Worm (Caenorhabditis elegans) whole organism, late embryonic: ENCODE results near the gene D2096.5.

Experiments
- C08G9.2 ChIP-seq: sonication (generic microtip); optimal IDR thresholded peaks from 2 replicates; lab custom pipeline; 2016; ENCODE audit warnings: mild to moderate bottlenecking, missing genetic modification characterization, moderate library complexity, missing compliant biosample characterization
- C38D4.7 ChIP-seq: fragments of 200-800 bp; sonication (Bioruptor generic); optimal IDR thresholded peaks from 2 replicates; lab custom pipeline; 2018; ENCODE audit warnings: mild to moderate bottlenecking, missing genetic modification characterization, moderate library complexity, missing compliant biosample characterization
- F13H6.1 ChIP-seq: sonication (generic microtip); optimal IDR thresholded peaks from 2 replicates; lab custom pipeline; 2016; ENCODE audit warnings: missing genetic modification characterization, missing compliant biosample characterization
- K09A11.1 ChIP-seq: sonication (generic microtip); optimal IDR thresholded peaks from 2 replicates; lab custom pipeline; 2017; ENCODE audit warnings: antibody characterized with exemption, mild to moderate bottlenecking, missing genetic modification characterization, missing compliant biosample characterization; ENCODE audit not compliant: insufficient read depth
- Y22D7AL.16 ChIP-seq: sonication (generic microtip); optimal IDR thresholded peaks from 2 replicates; lab custom pipeline; 2016; ENCODE audit warnings: missing genetic modification characterization, missing compliant biosample characterization
- ceh-14 ChIP-seq: sonication (generic microtip); optimal IDR thresholded peaks from 2 replicates; lab custom pipeline; 2016; ENCODE audit warnings: missing genotype, missing genetic modification characterization, missing compliant biosample characterization
- ceh-18 ChIP-seq: sonication (generic microtip); optimal IDR thresholded peaks from 2 replicates; lab custom pipeline; 2016; ENCODE audit warnings: missing genetic modification characterization, missing compliant biosample characterization
- ceh-2 ChIP-seq: sonication (generic microtip); optimal IDR thresholded peaks from 2 replicates; lab custom pipeline; 2016; ENCODE audit warnings: missing genotype, missing genetic modification characterization, missing compliant biosample characterization
- ceh-24 ChIP-seq: sonication (generic microtip); optimal IDR thresholded peaks from 2 replicates; lab custom pipeline; 2016; ENCODE audit warnings: mild to moderate bottlenecking, missing genetic modification characterization, missing compliant biosample characterization
- ceh-31 ChIP-seq: sonication (generic microtip); optimal IDR thresholded peaks from 2 replicates; lab custom pipeline; 2016; ENCODE audit warnings: missing genetic modification characterization, missing compliant biosample characterization
- ceh-45 ChIP-seq: fragments of 200-800 bp; sonication (Bioruptor generic); IDR thresholded peaks from 2 replicates; pipeline ENCODE4 v1.3.6; 2022; ENCODE audit warnings: missing genetic modification reagents, missing genetic modification characterization, missing compliant biosample characterization
- ceh-48 ChIP-seq: sonication (generic microtip); optimal IDR thresholded peaks from 2 replicates; lab custom pipeline; 2016; ENCODE audit warnings: missing genetic modification characterization, inconsistent platforms, missing compliant biosample characterization
- ceh-6 ChIP-seq: fragments of 200-800 bp; sonication (Bioruptor generic); optimal IDR thresholded peaks from 2 replicates; lab custom pipeline; 2018; ENCODE audit warnings: mild to moderate bottlenecking, missing genetic modification characterization, missing compliant biosample characterization
- ceh-9 ChIP-seq: sonication (generic microtip); optimal IDR thresholded peaks from 2 replicates; lab custom pipeline; 2016; ENCODE audit warnings: mild to moderate bottlenecking, missing genetic modification characterization, inconsistent platforms, missing compliant biosample characterization
- che-1 ChIP-seq: sonication (generic microtip); optimal IDR thresholded peaks from 2 replicates; lab custom pipeline; 2016; ENCODE audit warnings: mild to moderate bottlenecking, missing genetic modification characterization, missing compliant biosample characterization
- dmd-4 ChIP-seq: sonication (generic microtip); optimal IDR thresholded peaks from 2 replicates; lab custom pipeline; 2016; ENCODE audit warnings: borderline replicate concordance, missing genetic modification characterization, missing compliant biosample characterization
- elt-4 ChIP-seq: sonication (generic microtip); optimal IDR thresholded peaks from 2 replicates; lab custom pipeline; 2016; ENCODE audit warnings: missing genetic modification characterization, missing compliant biosample characterization
- eyg-1 ChIP-seq: sonication (generic microtip); optimal IDR thresholded peaks from 2 replicates; lab custom pipeline; 2016; ENCODE audit warnings: missing genotype, missing genetic modification characterization, missing compliant biosample characterization
- fax-1 ChIP-seq: sonication (generic microtip); optimal IDR thresholded peaks from 2 replicates; lab custom pipeline; 2016; ENCODE audit warnings: missing genotype, missing genetic modification characterization, missing compliant biosample characterization
- fkh-10 ChIP-seq: fragments of 150-350 bp; optimal IDR thresholded peaks from 2 replicates; lab custom pipeline; 2014; ENCODE audit warnings: missing biosample characterization, missing genetic modification reagents, missing genetic modification characterization
- hlh-6 ChIP-seq: sonication (generic microtip); optimal IDR thresholded peaks from 2 replicates; lab custom pipeline; 2016; ENCODE audit warnings: missing genotype, missing genetic modification characterization, missing compliant biosample characterization
- lim-6 ChIP-seq: sonication (generic microtip); optimal IDR thresholded peaks from 2 replicates; lab custom pipeline; 2016; ENCODE audit warnings: missing genetic modification characterization, missing compliant biosample characterization
- lin-11 ChIP-seq: fragments of 200-800 bp; sonication (Bioruptor generic); optimal IDR thresholded peaks from 2 replicates; lab custom pipeline; 2018; ENCODE audit warnings: mild to moderate bottlenecking, missing genetic modification characterization, missing compliant biosample characterization
- madf-2 ChIP-seq: sonication (generic microtip); optimal IDR thresholded peaks from 2 replicates; lab custom pipeline; 2017; ENCODE audit warnings: missing genetic modification characterization, missing compliant biosample characterization
- mec-3 ChIP-seq: sonication (generic microtip); optimal IDR thresholded peaks from 2 replicates; lab custom pipeline; 2016; ENCODE audit warnings: borderline replicate concordance, missing genetic modification characterization, missing compliant biosample characterization
- nfya-1 ChIP-seq: sonication (generic microtip); optimal IDR thresholded peaks from 2 replicates; lab custom pipeline; 2017; ENCODE audit warnings: missing genetic modification characterization, mild to moderate bottlenecking, missing compliant biosample characterization, antibody characterized with exemption, moderate library complexity
- nhr-11 ChIP-seq: fragments of 150-350 bp; optimal IDR thresholded peaks from 2 replicates; lab custom pipeline; 2014; ENCODE audit warnings: missing biosample characterization, missing genetic modification characterization
- nhr-232 ChIP-seq: sonication (generic microtip); optimal IDR thresholded peaks from 2 replicates; lab custom pipeline; 2016; ENCODE audit warnings: missing genetic modification characterization, missing compliant biosample characterization
- odd-2 ChIP-seq: sonication (generic microtip); optimal IDR thresholded peaks from 2 replicates; lab custom pipeline; 2017; ENCODE audit warnings: antibody characterized with exemption, mild to moderate bottlenecking, missing genetic modification characterization, missing compliant biosample characterization
- pat-9 ChIP-seq: fragments of 200-800 bp; sonication (Bioruptor generic); optimal IDR thresholded peaks from 2 replicates; lab custom pipeline; 2018; ENCODE audit warnings: mild to moderate bottlenecking, missing genetic modification characterization, moderate library complexity, missing compliant biosample characterization
- pax-1 ChIP-seq: fragments of 150-350 bp; optimal IDR thresholded peaks from 2 replicates; lab custom pipeline; 2014; ENCODE audit warnings: missing biosample characterization, missing genetic modification characterization
- pha-2 ChIP-seq: sonication (generic microtip); optimal IDR thresholded peaks from 2 replicates; lab custom pipeline; 2017; ENCODE audit warnings: mild to moderate bottlenecking, missing genetic modification characterization, missing compliant biosample characterization
- pha-4 ChIP-seq: fragments of 150-350 bp; optimal IDR thresholded peaks from 2 replicates; lab custom pipeline; 2018; ENCODE audit warnings: missing biosample characterization, missing genetic modification reagents, missing genetic modification characterization
- pros-1 ChIP-seq: fragments of 150-350 bp; optimal IDR thresholded peaks from 2 replicates; lab custom pipeline; 2014; ENCODE audit warnings: missing biosample characterization, missing genetic modification reagents, missing genetic modification characterization
- ref-2 ChIP-seq: sonication (generic microtip); optimal IDR thresholded peaks from 2 replicates; lab custom pipeline; 2016; ENCODE audit warnings: missing genetic modification characterization, missing compliant biosample characterization
- rnt-1 ChIP-seq: sonication (generic microtip); optimal IDR thresholded peaks from 2 replicates; lab custom pipeline; 2016; ENCODE audit warnings: missing genetic modification characterization, missing compliant biosample characterization
- sdc-2 ChIP-seq: sonication (generic microtip); optimal IDR thresholded peaks from 2 replicates; lab custom pipeline; 2016; ENCODE audit warnings: missing genotype, missing genetic modification characterization, missing compliant biosample characterization
- sox-2 ChIP-seq: fragments of 200-800 bp; sonication (Bioruptor generic); IDR thresholded peaks from 2 replicates; pipeline ENCODE4 v1.3.6; 2022; ENCODE audit warnings: missing genetic modification reagents, missing genetic modification characterization, missing compliant biosample characterization
- sox-4 ChIP-seq: sonication (generic microtip); optimal IDR thresholded peaks from 2 replicates; lab custom pipeline; 2017; ENCODE audit warnings: mild to moderate bottlenecking, missing genetic modification characterization, inconsistent platforms, missing compliant biosample characterization
- syd-9 ChIP-seq: sonication (generic microtip); optimal IDR thresholded peaks from 2 replicates; lab custom pipeline; 2016; ENCODE audit warnings: mild to moderate bottlenecking, missing genetic modification characterization, moderate library complexity, missing compliant biosample characterization
- tbx-2 ChIP-seq: sonication (generic microtip); optimal IDR thresholded peaks from 2 replicates; lab custom pipeline; 2016; ENCODE audit warnings: missing genetic modification characterization, missing compliant biosample characterization
- tbx-7 ChIP-seq: sonication (generic microtip); optimal IDR thresholded peaks from 2 replicates; lab custom pipeline; 2016; ENCODE audit warnings: missing genotype, missing genetic modification characterization, missing compliant biosample characterization
- unc-42 ChIP-seq: sonication (generic microtip); optimal IDR thresholded peaks from 2 replicates; lab custom pipeline; 2016; ENCODE audit warnings: missing genotype, missing genetic modification characterization, missing compliant biosample characterization
- unc-86 ChIP-seq: sonication (generic microtip); optimal IDR thresholded peaks from 2 replicates; lab custom pipeline; 2016; ENCODE audit warnings: missing genetic modification characterization, missing compliant biosample characterization
- zip-5 ChIP-seq: sonication (generic microtip); optimal IDR thresholded peaks from 2 replicates; lab custom pipeline; 2016; ENCODE audit warnings: missing genetic modification characterization, missing compliant biosample characterization
- ztf-16 ChIP-seq: sonication (generic microtip); optimal IDR thresholded peaks from 2 replicates; lab custom pipeline; 2017; ENCODE audit warnings: missing genetic modification characterization, missing compliant biosample characterization

D2096.5 gene

DNA sequence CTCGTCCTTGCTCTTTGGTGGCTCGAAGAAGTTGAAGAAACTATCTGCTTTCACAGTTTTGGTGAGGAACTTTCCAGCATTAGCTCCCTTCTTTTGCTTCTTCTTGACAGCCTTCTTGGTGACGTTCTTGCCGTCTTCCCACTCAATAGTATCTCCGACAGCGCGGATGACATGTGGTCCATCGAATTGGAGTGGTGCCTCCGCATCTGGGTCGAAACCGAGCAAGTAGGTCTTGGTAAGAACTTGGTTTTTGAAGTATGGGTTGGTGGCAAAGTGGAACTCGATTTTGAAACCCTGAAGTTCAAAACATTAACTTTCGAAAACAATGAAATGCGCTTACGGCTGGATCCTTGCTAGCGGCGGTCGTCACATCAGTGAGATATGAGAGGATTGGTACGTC is 18.7 kb upstream of the D2096.5 start:
- TF ChIP-seq lin-11 (tag; lab: Kevin White, UChicago) (no peak), sox-2 (GFP tag; lab: Robert Waterston, UW) (no peak), mec-3 (tag; lab: Kevin White, UChicago) (no peak), C08G9.2 (tag; lab: Kevin White, UChicago) (no peak), che-1 (no peak), dmd-4 (tag; lab: Kevin White, UChicago) (no peak), unc-42 (tag; lab: Kevin White, UChicago) (no peak), fkh-10 (GFP tag; lab: Kevin White, UChicago) (no peak), ceh-9 (tag; lab: Kevin White, UChicago) (no peak), nfya-1 (tag; lab: Kevin White, UChicago) (no peak), Y22D7AL.16 (tag; lab: Kevin White, UChicago) (no peak), pha-4 (tag; lab: Kevin White, UChicago) (no peak), syd-9 (tag; lab: Kevin White, UChicago) (no peak), tbx-2 (no peak), sox-4 (tag; lab: Kevin White, UChicago) (no peak), hlh-6 (no peak), eyg-1 (tag; lab: Kevin White, UChicago) (no peak), pros-1 (tag; lab: Kevin White, UChicago) (no peak), tbx-7 (tag; lab: Kevin White, UChicago) (no peak), ceh-18 (tag; lab: Kevin White, UChicago) (no peak)

DNA sequence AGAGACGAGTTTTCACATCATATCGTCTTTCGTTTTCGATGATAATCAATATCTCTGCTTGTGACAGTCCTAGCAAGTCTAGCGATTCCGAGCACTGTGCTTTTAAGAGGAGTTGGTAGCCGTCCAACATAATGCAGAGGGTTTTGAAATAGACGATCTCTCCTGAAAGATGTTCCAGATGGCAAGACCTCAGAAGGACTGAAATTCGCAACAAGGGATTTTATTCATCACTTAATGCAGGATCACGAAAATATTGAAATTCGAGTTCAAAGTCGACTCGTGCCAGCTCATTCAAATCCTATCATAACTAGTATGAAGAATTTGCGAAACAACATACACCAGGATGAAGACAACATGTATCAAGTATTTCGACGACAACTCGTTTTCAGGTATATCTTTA is 17.9 kb upstream of the D2096.5 start, which contains the start of gene D2096.7:
Gene D2096.7, minus strand, starts transcription at position 130 of the 400 bp plus-strand sequence.
- TF ChIP-seq ceh-14 (tag; lab: Kevin White, UChicago): no peak
- no peak for TF ChIP-seq ceh-6
- no peak for TF ChIP-seq pha-2 (tag; lab: Kevin White, UChicago)
- TF ChIP-seq syd-9 (tag; lab: Kevin White, UChicago): no peak
- no peak for TF ChIP-seq nfya-1 (tag; lab: Kevin White, UChicago)
- TF ChIP-seq sdc-2 (tag; lab: Kevin White, UChicago): no peak

DNA sequence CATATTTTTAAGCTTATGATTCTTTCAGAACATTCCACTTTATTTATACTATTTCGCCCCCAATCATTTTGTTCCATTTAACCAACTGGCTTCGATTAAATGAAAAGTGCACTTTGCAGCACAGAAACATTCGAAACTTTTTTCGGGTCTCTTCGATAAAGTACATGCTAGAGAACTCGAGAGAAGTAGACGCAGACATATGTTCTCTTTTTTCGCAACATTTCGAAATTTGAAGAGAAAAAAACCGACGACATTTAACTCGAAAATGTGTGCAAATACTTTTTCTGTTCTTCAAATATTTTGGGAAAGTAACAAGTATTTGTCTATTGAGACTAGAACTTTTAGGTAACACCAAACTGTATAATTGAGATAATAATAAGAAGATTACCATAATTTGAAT is 17.4 kb upstream of the D2096.5 start:
- TF ChIP-seq ceh-48 (tag; lab: Kevin White, UChicago): no peak
- no peak for TF ChIP-seq ceh-24 (tag; lab: Kevin White, UChicago)
- TF ChIP-seq, all 69 proteins: peak for 0

DNA sequence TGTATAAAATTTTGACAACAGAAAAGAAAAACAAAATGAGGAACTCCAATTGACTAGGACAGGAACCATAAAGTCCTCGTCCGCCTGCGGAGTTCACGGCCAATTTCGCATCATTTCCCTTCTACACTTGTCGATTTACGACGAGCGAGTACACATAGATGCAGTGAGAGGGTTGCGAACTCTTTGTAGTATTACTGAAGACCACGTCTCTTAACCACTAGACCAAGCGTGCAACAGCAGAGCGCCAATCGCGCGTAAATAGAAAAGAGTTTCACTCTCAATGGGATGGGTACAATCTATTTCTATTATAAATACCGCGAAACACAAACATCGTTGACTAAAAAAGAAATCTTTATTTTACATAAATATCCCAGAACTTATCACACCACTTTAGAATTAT is 15.8 kb upstream of the D2096.5 start:
- TF ChIP-seq zip-5 (tag; lab: Kevin White, UChicago) (peak; percentile 70), ceh-2 (tag; lab: Kevin White, UChicago) (peak; percentile 77), ceh-31 (tag; lab: Kevin White, UChicago) (peak; percentile 72), ceh-24 (tag; lab: Kevin White, UChicago) (no peak), madf-2 (tag; lab: Kevin White, UChicago) (peak; percentile 86), sox-4 (tag; lab: Kevin White, UChicago) (peak; percentile 78), ref-2 (tag; lab: Kevin White, UChicago) (peak; percentile 92), nhr-11 (no peak), ceh-9 (tag; lab: Kevin White, UChicago) (peak; percentile 9), rnt-1 (tag; lab: Kevin White, UChicago) (peak; percentile 50), lim-6 (tag; lab: Kevin White, UChicago) (no peak), ztf-16 (tag; lab: Kevin White, UChicago) (peak; percentile 82), elt-4 (tag; lab: Kevin White, UChicago) (no peak), ceh-14 (tag; lab: Kevin White, UChicago) (peak; percentile 62), mec-3 (tag; lab: Kevin White, UChicago) (no peak), pax-1 (tag; lab: Kevin White, UChicago) (no peak), eyg-1 (tag; lab: Kevin White, UChicago) (peak; percentile 77), C38D4.7 (GFP tag; lab: Kevin White, UChicago) (peak; percentile 87), pha-4 (tag; lab: Kevin White, UChicago) (no peak), pat-9 (tag; lab: Kevin White, UChicago) (peak; percentile 87), nhr-232 (tag; lab: Kevin White, UChicago) (peak; percentile 82), K09A11.1 (tag; lab: Kevin White, UChicago) (peak; percentile 67), sdc-2 (tag; lab: Kevin White, UChicago) (peak; percentile 77), nfya-1 (tag; lab: Kevin White, UChicago) (peak; percentile 67), odd-2 (tag; lab: Kevin White, UChicago) (peak; percentile 79), fkh-10 (GFP tag; lab: Kevin White, UChicago) (peak; percentile 73), F13H6.1 (peak; percentile 64), unc-86 (tag; lab: Kevin White, UChicago) (peak; percentile 84), ceh-45 (peak; percentile 52; the same call in 1 of the 2 replicates), fax-1 (tag; lab: Kevin White, UChicago) (peak; percentile 66)
